Worm (Caenorhabditis elegans): ENCODE results near the gene cal-2.

cal-2 gene

ce11 chrII:8960414-8960813 lies at the start of gene cal-2:
TSS of gene cal-2 (plus strand) at chrII:8960714.
- TF ChIP-seq med-1 (GFP tag; optimal IDR thresholded peaks at IDR 0.05; ENCODE audit: insufficient read depth) (no peak), klf-2 (GFP tag; conservative IDR thresholded peaks at IDR 0.05) (no peak), tab-1 (GFP tag; IDR thresholded peaks at IDR 0.05) (no peak), cog-1 (tag; optimal IDR thresholded peaks at IDR 0.05) (no peak), flt-1 (GFP tag; IDR thresholded peaks at IDR 0.05) (no peak), T22C8.4 (GFP tag; IDR thresholded peaks at IDR 0.05) (no peak), ztf-29 (GFP tag; IDR thresholded peaks at IDR 0.05) (no peak), ztf-23 (GFP tag; IDR thresholded peaks at IDR 0.05) (no peak), ref-1 (GFP tag; conservative IDR thresholded peaks at IDR 0.05) (no peak)

ce11 chrII:8911929-8912328 lies 48.6 kb upstream of the cal-2 start, which contains the start of gene B0457.4:
TSS of gene B0457.4 (minus strand) at chrII:8912029.
- TF ChIP-seq tab-1 (GFP tag; IDR thresholded peaks at IDR 0.05) (no peak), ztf-29 (GFP tag; IDR thresholded peaks at IDR 0.05) (no peak), T22C8.4 (GFP tag; IDR thresholded peaks at IDR 0.05) (no peak), ref-1 (GFP tag; conservative IDR thresholded peaks at IDR 0.05) (no peak), ztf-23 (GFP tag; IDR thresholded peaks at IDR 0.05) (no peak)

ce11 chrII:8912523-8913017 lies 47.9 kb upstream of the cal-2 start:
- TF ChIP-seq ztf-23 (GFP tag; IDR thresholded peaks at IDR 0.05), result no peak
- TF ChIP-seq klf-2 (GFP tag; conservative IDR thresholded peaks at IDR 0.05), result no peak
- no peak for TF ChIP-seq cog-1 (tag; optimal IDR thresholded peaks at IDR 0.05)
- TF ChIP-seq med-1 (GFP tag; optimal IDR thresholded peaks at IDR 0.05; ENCODE audit: insufficient read depth), result no peak
- no peak for TF ChIP-seq ztf-29 (GFP tag; IDR thresholded peaks at IDR 0.05)
- no peak for TF ChIP-seq ref-1 (GFP tag; conservative IDR thresholded peaks at IDR 0.05)
- no peak for TF ChIP-seq tab-1 (GFP tag; IDR thresholded peaks at IDR 0.05)
- no peak for TF ChIP-seq flt-1 (GFP tag; IDR thresholded peaks at IDR 0.05)
- TF ChIP-seq T22C8.4 (GFP tag; IDR thresholded peaks at IDR 0.05), result no peak

ce11 chrII:8914654-8915053 lies 45.9 kb upstream of the cal-2 start:
- TF ChIP-seq klf-2 (GFP tag; conservative IDR thresholded peaks at IDR 0.05), result no peak
- TF ChIP-seq flt-1 (GFP tag; IDR thresholded peaks at IDR 0.05), result no peak
- no peak for TF ChIP-seq ztf-29 (GFP tag; IDR thresholded peaks at IDR 0.05)
- no peak for TF ChIP-seq ref-1 (GFP tag; conservative IDR thresholded peaks at IDR 0.05)
- no peak for TF ChIP-seq T22C8.4 (GFP tag; IDR thresholded peaks at IDR 0.05)
- TF ChIP-seq med-1 (GFP tag; optimal IDR thresholded peaks at IDR 0.05; ENCODE audit: insufficient read depth), result no peak

- TF ChIP-seq med-1 (GFP tag; optimal IDR thresholded peaks at IDR 0.05; ENCODE audit: insufficient read depth), result no peak
- no peak for TF ChIP-seq flt-1 (GFP tag; IDR thresholded peaks at IDR 0.05)
- TF ChIP-seq tab-1 (GFP tag; IDR thresholded peaks at IDR 0.05), result no peak
- no peak for TF ChIP-seq ref-1 (GFP tag; conservative IDR thresholded peaks at IDR 0.05)
- TF ChIP-seq cog-1 (tag; optimal IDR thresholded peaks at IDR 0.05), result no peak
- no peak for TF ChIP-seq T22C8.4 (GFP tag; IDR thresholded peaks at IDR 0.05)
- TF ChIP-seq ztf-29 (GFP tag; IDR thresholded peaks at IDR 0.05), result no peak
- no peak for TF ChIP-seq klf-2 (GFP tag; conservative IDR thresholded peaks at IDR 0.05)
- TF ChIP-seq ztf-23 (GFP tag; IDR thresholded peaks at IDR 0.05), result no peak
Measured at ce11 chrII:8916656-8917055, 43.9 kb upstream of the cal-2 start.

- TF ChIP-seq cog-1 (tag; optimal IDR thresholded peaks at IDR 0.05) (no peak), ztf-23 (GFP tag; IDR thresholded peaks at IDR 0.05) (no peak), T22C8.4 (GFP tag; IDR thresholded peaks at IDR 0.05) (no peak), ztf-29 (GFP tag; IDR thresholded peaks at IDR 0.05) (no peak), tab-1 (GFP tag; IDR thresholded peaks at IDR 0.05) (no peak), flt-1 (GFP tag; IDR thresholded peaks at IDR 0.05) (no peak), klf-2 (GFP tag; conservative IDR thresholded peaks at IDR 0.05) (no peak), ref-1 (GFP tag; conservative IDR thresholded peaks at IDR 0.05) (no peak), med-1 (GFP tag; optimal IDR thresholded peaks at IDR 0.05; ENCODE audit: insufficient read depth) (no peak)
Measured at ce11 chrII:8917339-8917738, 43.2 kb upstream of the cal-2 start.

- TF ChIP-seq flt-1 (GFP tag; IDR thresholded peaks at IDR 0.05), result no peak
- no peak for TF ChIP-seq klf-2 (GFP tag; conservative IDR thresholded peaks at IDR 0.05)
- no peak for TF ChIP-seq tab-1 (GFP tag; IDR thresholded peaks at IDR 0.05)
- TF ChIP-seq ref-1 (GFP tag; conservative IDR thresholded peaks at IDR 0.05), result no peak
Measured at ce11 chrII:8920315-8920714, 40.2 kb upstream of the cal-2 start.

- TF ChIP-seq T22C8.4 (GFP tag; IDR thresholded peaks at IDR 0.05) (no peak), klf-2 (GFP tag; conservative IDR thresholded peaks at IDR 0.05) (no peak), cog-1 (tag; optimal IDR thresholded peaks at IDR 0.05) (no peak), med-1 (GFP tag; optimal IDR thresholded peaks at IDR 0.05; ENCODE audit: insufficient read depth) (no peak), ztf-23 (GFP tag; IDR thresholded peaks at IDR 0.05) (no peak), flt-1 (GFP tag; IDR thresholded peaks at IDR 0.05) (no peak), tab-1 (GFP tag; IDR thresholded peaks at IDR 0.05) (no peak), ref-1 (GFP tag; conservative IDR thresholded peaks at IDR 0.05) (no peak), ztf-29 (GFP tag; IDR thresholded peaks at IDR 0.05) (no peak)
Measured at ce11 chrII:8920955-8921354, 39.6 kb upstream of the cal-2 start.

ce11 chrII:8921456-8921855 lies 39.1 kb upstream of the cal-2 start:
- TF ChIP-seq tab-1 (GFP tag; IDR thresholded peaks at IDR 0.05) (no peak), klf-2 (GFP tag; conservative IDR thresholded peaks at IDR 0.05) (no peak), flt-1 (GFP tag; IDR thresholded peaks at IDR 0.05) (no peak), med-1 (GFP tag; optimal IDR thresholded peaks at IDR 0.05; ENCODE audit: insufficient read depth) (no peak), cog-1 (tag; optimal IDR thresholded peaks at IDR 0.05) (no peak), ref-1 (GFP tag; conservative IDR thresholded peaks at IDR 0.05) (no peak), T22C8.4 (GFP tag; IDR thresholded peaks at IDR 0.05) (no peak), ztf-29 (GFP tag; IDR thresholded peaks at IDR 0.05) (no peak), ztf-23 (GFP tag; IDR thresholded peaks at IDR 0.05) (no peak)

- no peak for TF ChIP-seq klf-2 (GFP tag; conservative IDR thresholded peaks at IDR 0.05)
- TF ChIP-seq T22C8.4 (GFP tag; IDR thresholded peaks at IDR 0.05), result no peak
- no peak for TF ChIP-seq ref-1 (GFP tag; conservative IDR thresholded peaks at IDR 0.05)
- no peak for TF ChIP-seq tab-1 (GFP tag; IDR thresholded peaks at IDR 0.05)
- TF ChIP-seq med-1 (GFP tag; optimal IDR thresholded peaks at IDR 0.05; ENCODE audit: insufficient read depth), result no peak
- TF ChIP-seq flt-1 (GFP tag; IDR thresholded peaks at IDR 0.05), result no peak
- TF ChIP-seq cog-1 (tag; optimal IDR thresholded peaks at IDR 0.05), result no peak
Measured at ce11 chrII:8922140-8922539, 38.4 kb upstream of the cal-2 start, which contains the start of gene B0457.6. TSS of gene B0457.6 (plus strand) at chrII:8922423.

Measured in whole organism, midembryonic.